Worm (Caenorhabditis elegans): ENCODE measurements around the gene swt-2.

Gene swt-2

ce11 chrV:7562947-7563346 lies 33.0 kb downstream of the swt-2 start, which contains the start of gene F19F10.1:
Gene F19F10.1 (plus strand): TSS chrV:7563247.
- TF ChIP-seq nhr-102 (tag; optimal IDR thresholded peaks at IDR 0.05) (no peak), dmd-8 (GFP tag; IDR thresholded peaks at IDR 0.05) (no peak), ZK546.5 (tag; optimal IDR thresholded peaks at IDR 0.05) (no peak), lir-3 (tag; optimal IDR thresholded peaks at IDR 0.05) (no peak), nhr-10 (tag; optimal IDR thresholded peaks at IDR 0.05) (no peak), mxl-2 (GFP tag; conservative IDR thresholded peaks at IDR 0.05) (no peak), F37D6.2 (tag; optimal IDR thresholded peaks at IDR 0.05) (no peak), ceh-32 (tag; optimal IDR thresholded peaks at IDR 0.05; ENCODE audit: poor library complexity) (no peak)

- TF ChIP-seq F10B5.3 (tag; optimal IDR thresholded peaks at IDR 0.05): no peak
- no peak for TF ChIP-seq nhr-11 (tag; optimal IDR thresholded peaks at IDR 0.05)
- TF ChIP-seq arid-1 (GFP tag; conservative IDR thresholded peaks at IDR 0.05): no peak
- no peak for TF ChIP-seq jun-1 (tag; optimal IDR thresholded peaks at IDR 0.05)
- TF ChIP-seq T20F7.1 (GFP tag; optimal IDR thresholded peaks at IDR 0.05): no peak
- no peak for TF ChIP-seq ama-1 (optimal IDR thresholded peaks at IDR 0.05)
- no peak for TF ChIP-seq mxl-2 (GFP tag; conservative IDR thresholded peaks at IDR 0.05)
- TF ChIP-seq spr-1 (tag; optimal IDR thresholded peaks at IDR 0.05): no peak
- no peak for TF ChIP-seq ztf-7 (tag; optimal IDR thresholded peaks at IDR 0.05)
- TF ChIP-seq tag-97 (GFP tag; IDR thresholded peaks at IDR 0.05): no peak
- TF ChIP-seq ceh-32 (tag; optimal IDR thresholded peaks at IDR 0.05; ENCODE audit: poor library complexity): no peak
- no peak for TF ChIP-seq T26A8.4 (GFP tag; IDR thresholded peaks at IDR 0.05)
- no peak for TF ChIP-seq unc-39 (tag; optimal IDR thresholded peaks at IDR 0.05)
- no peak for TF ChIP-seq tra-1 (GFP tag; IDR thresholded peaks at IDR 0.05)
- TF ChIP-seq ceh-82 (tag; optimal IDR thresholded peaks at IDR 0.05): no peak
- no peak for TF ChIP-seq vab-7 (GFP tag; IDR thresholded peaks at IDR 0.05)
- TF ChIP-seq lin-38 (GFP tag; IDR thresholded peaks at IDR 0.05): no peak
- TF ChIP-seq mep-1 (tag; optimal IDR thresholded peaks at IDR 0.05): no peak
- no peak for TF ChIP-seq duxl-1 (tag; optimal IDR thresholded peaks at IDR 0.05; ENCODE audit: poor library complexity)
Measured at ce11 chrV:7570290-7570689, 40.4 kb downstream of the swt-2 start, which contains the start of gene clec-212. Gene clec-212 (minus strand): TSS chrV:7570390.

ce11 chrV:7570955-7571354 lies 41.0 kb downstream of the swt-2 start, which contains the start of gene F19F10.14:
Gene F19F10.14 (minus strand): TSS chrV:7571055.
- TF ChIP-seq Y48G9A.11 (GFP tag; IDR thresholded peaks at IDR 0.05) (no peak), hlh-30 (tag; optimal IDR thresholded peaks at IDR 0.05; ENCODE audit: insufficient read depth) (no peak), R02D3.7 (tag; optimal IDR thresholded peaks at IDR 0.05) (no peak), unc-62 (GFP tag; optimal IDR thresholded peaks at IDR 0.05 in 1 of 2) (no peak), unc-62 (tag; optimal IDR thresholded peaks at IDR 0.05) (no peak), mxl-2 (GFP tag; conservative IDR thresholded peaks at IDR 0.05) (no peak), aly-2 (tag; optimal IDR thresholded peaks at IDR 0.05) (no peak), lin-38 (GFP tag; IDR thresholded peaks at IDR 0.05) (no peak), mep-1 (tag; optimal IDR thresholded peaks at IDR 0.05) (no peak), F26F4.8 (GFP tag; conservative IDR thresholded peaks at IDR 0.05) (no peak), dmd-9 (GFP tag; IDR thresholded peaks at IDR 0.05) (no peak), daf-16 (GFP tag; optimal IDR thresholded peaks at IDR 0.05) (no peak), daf-16 (tag; optimal IDR thresholded peaks at IDR 0.05) (no peak), zip-2 (tag; optimal IDR thresholded peaks at IDR 0.05) (no peak), Y105C5A.15 (GFP tag; IDR thresholded peaks at IDR 0.05) (no peak), lin-39 (tag; optimal IDR thresholded peaks at IDR 0.05) (no peak), daf-12 (tag; optimal IDR thresholded peaks at IDR 0.05) (no peak), rbr-2 (tag; optimal IDR thresholded peaks at IDR 0.05) (no peak), fos-1 (tag; optimal IDR thresholded peaks at IDR 0.05) (no peak), lir-3 (tag; optimal IDR thresholded peaks at IDR 0.05) (no peak), dpl-1 (GFP tag; optimal IDR thresholded peaks at IDR 0.05) (no peak), nhr-10 (tag; optimal IDR thresholded peaks at IDR 0.05) (no peak)
